Worm (Caenorhabditis elegans): Measurements from ENCODE around the gene vps-36.

DNA sequence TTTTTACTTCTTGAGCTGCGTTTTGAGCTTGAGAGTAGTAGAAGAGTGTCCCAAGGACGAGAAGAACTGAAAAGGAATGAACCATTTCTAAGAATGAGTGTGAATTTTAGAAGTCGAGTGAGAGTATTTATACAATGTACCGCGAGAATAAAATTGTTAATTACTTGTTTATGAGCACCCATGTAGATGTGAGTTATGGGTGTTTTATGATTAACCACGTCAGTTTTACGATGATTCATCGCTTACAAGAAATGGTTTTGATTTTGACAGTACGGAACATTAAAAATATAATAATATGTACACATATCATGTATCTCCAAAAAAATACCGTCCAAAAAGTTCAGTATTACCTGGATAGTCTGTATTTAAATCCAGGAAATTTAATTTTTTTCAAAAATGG is 6.1 kb downstream of the vps-36 start, which contains the start of gene clec-221:
- no peak for TF ChIP-seq unc-62 (GFP tag; optimal IDR thresholded peaks at IDR 0.05)
- no peak for TF ChIP-seq sem-2 (GFP tag; optimal IDR thresholded peaks at IDR 0.05)
- no peak for TF ChIP-seq elt-1 (tag; optimal IDR thresholded peaks at IDR 0.05; ENCODE audit: borderline replicate concordance, insufficient read depth)
- TF ChIP-seq nhr-237 (tag; optimal IDR thresholded peaks at IDR 0.05): no peak
- TF ChIP-seq mep-1 (tag; optimal IDR thresholded peaks at IDR 0.05): no peak
- no peak for TF ChIP-seq lin-13 (tag; optimal IDR thresholded peaks at IDR 0.05)
- TF ChIP-seq lin-32 (GFP tag; optimal IDR thresholded peaks at IDR 0.05): no peak
- TF ChIP-seq sptf-1 (tag; optimal IDR thresholded peaks at IDR 0.05): no peak
- no peak for TF ChIP-seq ztf-11 (tag; optimal IDR thresholded peaks at IDR 0.05)
- no peak for TF ChIP-seq blmp-1 (tag; optimal IDR thresholded peaks at IDR 0.05)
- TF ChIP-seq ham-2 (GFP tag; optimal IDR thresholded peaks at IDR 0.05): no peak
- TF ChIP-seq ceh-39 (tag; optimal IDR thresholded peaks at IDR 0.05): no peak
- no peak for TF ChIP-seq unc-39 (tag; optimal IDR thresholded peaks at IDR 0.05)
- TF ChIP-seq flh-1 (GFP tag; optimal IDR thresholded peaks at IDR 0.05): no peak
